Fruit fly (Drosophila melanogaster): ENCODE measurements around the gene CG15564.

Gene CG15564

DNA sequence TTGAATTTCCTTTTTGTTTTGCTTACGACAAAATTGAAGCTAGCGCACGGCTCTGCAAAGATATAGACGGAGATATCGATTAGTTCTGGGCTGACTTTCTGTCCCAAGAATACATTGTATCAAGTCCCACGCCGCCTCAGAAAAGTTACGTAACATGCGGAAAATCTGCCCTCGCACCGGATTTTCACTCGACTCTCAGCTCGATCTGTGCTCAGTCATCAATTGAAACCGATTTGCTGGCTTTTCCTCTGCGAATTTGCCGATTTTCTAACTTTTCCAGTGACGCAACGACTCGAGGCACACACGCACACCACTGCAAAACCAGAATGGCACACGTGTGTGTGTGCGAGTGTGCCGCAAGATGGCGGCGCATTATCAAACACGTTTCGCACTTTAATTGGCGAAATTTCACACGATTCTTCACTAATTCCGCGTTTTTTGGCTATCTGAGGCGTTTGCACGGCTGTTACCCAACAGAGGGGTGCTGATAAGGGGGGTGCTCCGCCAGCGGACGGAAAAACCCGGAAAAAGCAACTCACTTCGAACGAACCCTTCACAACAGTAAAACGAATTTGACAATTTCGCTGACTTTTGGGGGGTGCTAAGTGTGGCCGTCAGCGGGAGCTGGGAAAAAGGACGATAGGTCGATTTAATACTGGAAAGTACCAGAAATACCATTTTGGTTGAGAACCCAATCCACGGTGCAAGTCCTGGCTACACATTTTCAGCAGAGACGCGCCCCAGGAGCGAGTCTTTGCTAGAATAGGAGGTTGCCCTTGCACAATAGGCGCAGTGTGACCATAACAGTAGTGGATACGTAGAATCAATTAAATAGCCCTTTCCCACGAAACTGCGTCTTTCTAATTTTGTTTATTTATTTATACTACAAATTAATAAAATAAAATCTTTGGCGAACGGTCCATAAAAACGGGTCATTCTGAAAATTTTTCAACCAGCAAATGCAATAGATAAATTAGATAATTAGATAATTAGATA lies 15.9 kb downstream of the CG15564 start, which contains the start of gene ATPsynC (continued):
- TF ChIP-seq Hmx (GFP tag; optimal IDR thresholded peaks at IDR 0.05) (no peak), dpn (GFP tag; optimal IDR thresholded peaks at IDR 0.05) (peak; percentile 36 to 52), CG10565 (GFP tag; optimal IDR thresholded peaks at IDR 0.05) (no peak), ab (GFP tag; optimal IDR thresholded peaks at IDR 0.05) (no peak), CG17912 (GFP tag; optimal IDR thresholded peaks at IDR 0.05) (peak; percentile 22), HmgZ (tag; optimal IDR thresholded peaks at IDR 0.05) (peak; percentile 91), CG17186 (GFP tag; optimal IDR thresholded peaks at IDR 0.05) (peak; percentile 88), pzg (GFP tag; optimal IDR thresholded peaks at IDR 0.05) (peak; percentile 100), Side (GFP tag; optimal IDR thresholded peaks at IDR 0.05) (peak; percentile 45), hb (GFP tag; IDR thresholded peaks at IDR 0.05; ENCODE audit: partially characterized antibody) (no peak), CG11696 (GFP tag; IDR thresholded peaks at IDR 0.05) (no peak), HmgD (GFP tag; optimal IDR thresholded peaks at IDR 0.05) (peak; percentile 83), CG3847 (GFP tag; IDR thresholded peaks at IDR 0.05) (no peak), Dek (tag; optimal IDR thresholded peaks at IDR 0.05) (peak; percentile 61), HLHmδ (GFP tag; optimal IDR thresholded peaks at IDR 0.05) (peak; percentile 80), vvl (GFP tag; IDR thresholded peaks at IDR 0.05) (no peak), toy (GFP tag; IDR thresholded peaks at IDR 0.05) (no peak), CG14965 (GFP tag; optimal IDR thresholded peaks at IDR 0.05; ENCODE audit: borderline replicate concordance) (no peak), Sry-δ (GFP tag; optimal IDR thresholded peaks at IDR 0.05) (peak; percentile 69), Asciz (GFP tag; optimal IDR thresholded peaks at IDR 0.05) (no peak), nau (GFP tag; optimal IDR thresholded peaks at IDR 0.05) (peak; percentile 61), CG34376 (GFP tag; optimal IDR thresholded peaks at IDR 0.05) (peak; percentile 82), Hr3 (GFP tag; optimal IDR thresholded peaks at IDR 0.05) (no peak), CG2120 (GFP tag; optimal IDR thresholded peaks at IDR 0.05) (peak; percentile 39), org-1 (GFP tag; optimal IDR thresholded peaks at IDR 0.05) (no peak), CG2875 (GFP tag; optimal IDR thresholded peaks at IDR 0.05) (no peak), CG11504 (tag; optimal IDR thresholded peaks at IDR 0.05) (peak; percentile 20), D19B (GFP tag; optimal IDR thresholded peaks at IDR 0.05) (no peak), CG3065 (GFP tag; optimal IDR thresholded peaks at IDR 0.05) (peak; percentile 19), HLH3B (GFP tag; IDR thresholded peaks at IDR 0.05) (no peak), gem (tag; optimal IDR thresholded peaks at IDR 0.05) (peak; percentile 57), CG4617 (GFP tag; optimal IDR thresholded peaks at IDR 0.05; ENCODE audit: borderline replicate concordance) (peak; percentile 30), CG17361 (GFP tag; IDR thresholded peaks at IDR 0.05) (no peak), MESR4 (GFP tag; optimal IDR thresholded peaks at IDR 0.05) (peak; percentile 100), CG4404 (GFP tag; IDR thresholded peaks at IDR 0.05) (no peak), CG15601 (tag; optimal IDR thresholded peaks at IDR 0.05) (peak; percentile 73), scrt (GFP tag; optimal IDR thresholded peaks at IDR 0.05) (peak; percentile 24), CG42726 (GFP tag; IDR thresholded peaks at IDR 0.05; ENCODE audit: partially characterized antibody) (no peak), CG11093 (GFP tag; IDR thresholded peaks at IDR 0.05) (0 out of 3 replicates have a peak, but pooled peaks have one; percentile 18), CG10209 (GFP tag; optimal IDR thresholded peaks at IDR 0.05) (peak; percentile 34), dmrt99B (tag; optimal IDR thresholded peaks at IDR 0.05) (no peak), CG7271 (tag; optimal IDR thresholded peaks at IDR 0.05) (no peak), CG30431 (GFP tag; optimal IDR thresholded peaks at IDR 0.05) (no peak), CG4730 (GFP tag; IDR thresholded peaks at IDR 0.05) (no peak), CG6272 (GFP tag; IDR thresholded peaks at IDR 0.05) (peak; percentile 34; the same call in 1 of the 2 replicates), CG6765 (GFP tag; optimal IDR thresholded peaks at IDR 0.05) (peak; percentile 78), BEAF-32 (GFP tag; optimal IDR thresholded peaks at IDR 0.05) (peak; percentile 71)

Data from whole organism, embryonic.